Fruit fly (Drosophila melanogaster): ENCODE results near the gene ArgRS.

Gene ArgRS

DNA sequence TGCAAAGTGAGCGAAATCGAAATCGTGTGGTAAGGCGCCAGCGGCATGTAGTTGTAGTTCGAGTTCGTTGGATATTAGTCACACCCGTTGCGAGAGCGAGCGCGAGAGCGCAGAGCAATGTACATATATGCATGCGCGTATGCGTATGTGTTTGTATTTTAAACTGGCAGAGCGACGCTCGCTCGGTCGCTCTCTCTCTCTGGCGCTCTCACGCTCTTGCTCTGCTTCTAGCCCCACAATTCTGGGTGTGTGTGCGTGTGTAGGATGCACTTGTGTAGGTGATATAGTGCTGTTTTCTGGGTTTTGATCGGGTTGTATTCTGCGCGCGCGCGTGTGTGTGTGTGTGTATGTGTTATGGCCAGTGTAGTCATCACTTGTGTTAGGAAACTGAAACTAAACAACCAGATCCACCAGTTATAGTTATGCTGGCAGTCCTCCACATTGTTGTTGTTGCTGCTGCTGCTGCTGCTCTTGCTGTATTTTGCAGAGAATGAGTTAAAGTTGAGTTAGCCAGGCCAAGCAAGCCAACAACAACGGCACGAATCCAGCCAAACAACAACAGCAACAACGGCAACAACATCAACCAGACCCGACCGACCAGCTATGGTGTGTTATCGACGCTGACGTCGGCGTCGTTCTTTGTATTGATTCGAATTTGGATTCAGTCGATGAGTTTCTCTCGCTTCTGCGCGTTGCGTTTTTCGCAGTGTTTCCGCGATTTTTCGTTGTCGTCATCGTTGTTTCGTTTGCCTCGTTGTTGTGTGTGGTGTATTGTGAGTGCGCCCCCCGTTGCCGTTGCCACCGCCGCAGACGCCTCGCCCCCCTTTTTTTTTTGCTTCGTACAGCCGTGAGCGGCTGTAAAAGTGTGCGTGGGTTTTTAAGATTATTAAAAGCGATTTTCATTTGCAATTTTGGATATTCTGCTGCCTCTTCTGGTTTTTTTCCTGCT lies 32.0 kb downstream of the ArgRS start (continued):
- TF ChIP-seq CG16779 (tag; optimal IDR thresholded peaks at IDR 0.05) (peak; percentile 12), fkh (GFP tag; optimal IDR thresholded peaks at IDR 0.05) (peak; percentile 25), CG8119 (GFP tag; IDR thresholded peaks at IDR 0.05) (peak; percentile 61; the same call in 2 of the 3 replicates), CG6808 (GFP tag; optimal IDR thresholded peaks at IDR 0.05) (peak; percentile 22)

DNA sequence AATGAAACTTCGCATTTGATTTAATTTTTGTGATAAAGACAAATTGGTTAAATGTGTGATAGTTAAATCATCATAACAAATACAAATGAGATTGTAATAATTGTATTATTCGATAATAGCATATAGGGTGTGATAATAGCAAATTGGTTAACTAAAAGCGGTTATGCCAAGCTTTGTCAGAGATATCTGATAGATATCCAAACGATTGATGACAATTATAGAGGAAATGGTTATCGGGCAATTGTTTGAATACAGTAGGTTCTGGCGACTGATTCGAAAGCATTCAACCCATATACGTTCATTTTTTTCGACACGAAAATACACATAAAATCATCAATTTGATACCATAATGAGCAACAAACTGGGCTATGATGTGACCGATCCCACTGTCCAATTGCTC lies 34.7 kb downstream of the ArgRS start, which contains the start of gene CG8509:
TSS of gene CG8509 (plus strand) at position 301 of the 400 bp plus-strand sequence.
- TF ChIP-seq OdsH (GFP tag; optimal IDR thresholded peaks at IDR 0.05) (no peak), CG32006 (GFP tag; optimal IDR thresholded peaks at IDR 0.05) (no peak), CG16779 (tag; optimal IDR thresholded peaks at IDR 0.05) (no peak), CG11294 (GFP tag; IDR thresholded peaks at IDR 0.05) (no peak), CG8319 (GFP tag; optimal IDR thresholded peaks at IDR 0.05) (no peak), CG9139 (GFP tag; optimal IDR thresholded peaks at IDR 0.05) (no peak), fkh (GFP tag; optimal IDR thresholded peaks at IDR 0.05) (no peak), Blimp-1 (GFP tag; optimal IDR thresholded peaks at IDR 0.05) (no peak), CG6163 (GFP tag; IDR thresholded peaks at IDR 0.05) (no peak), Sox102F (GFP tag; optimal IDR thresholded peaks at IDR 0.05) (no peak), fd85E (GFP tag; optimal IDR thresholded peaks at IDR 0.05) (no peak), dsx (GFP tag; optimal IDR thresholded peaks at IDR 0.05; ENCODE audit: poor library complexity, severe bottlenecking) (no peak), lz (GFP tag; optimal IDR thresholded peaks at IDR 0.05) (no peak)

DNA sequence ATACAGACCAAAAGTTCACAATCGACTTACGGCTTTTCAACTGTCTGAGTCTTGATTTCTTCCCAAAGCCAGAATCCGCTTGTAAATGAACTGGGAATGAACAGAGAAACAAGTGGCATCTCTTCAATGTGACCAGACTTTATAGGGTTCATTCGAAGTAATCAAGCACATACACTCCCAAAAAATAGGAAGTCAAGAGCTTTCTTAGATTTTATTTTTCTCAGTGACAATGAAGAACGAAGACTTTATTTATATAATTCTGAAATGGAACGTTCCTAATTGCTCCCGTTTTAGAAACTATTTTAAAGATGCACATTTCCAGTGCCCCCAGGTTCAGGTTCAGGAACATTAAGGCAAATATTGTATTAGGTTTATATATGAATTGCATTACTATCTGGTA lies 36.0 kb downstream of the ArgRS start:
- TF ChIP-seq Smox (GFP tag; optimal IDR thresholded peaks at IDR 0.05) (no peak), acj6 (GFP tag; optimal IDR thresholded peaks at IDR 0.05) (no peak), pdm3 (GFP tag; optimal IDR thresholded peaks at IDR 0.05) (no peak), fd59A (GFP tag; optimal IDR thresholded peaks at IDR 0.05) (no peak), Blimp-1 (GFP tag; optimal IDR thresholded peaks at IDR 0.05) (no peak), Gug (GFP tag; IDR thresholded peaks at IDR 0.05) (no peak), Sox102F (GFP tag; optimal IDR thresholded peaks at IDR 0.05) (no peak), CG16779 (tag; optimal IDR thresholded peaks at IDR 0.05) (no peak), CG3919 (GFP tag; optimal IDR thresholded peaks at IDR 0.05) (no peak), Ets21C (GFP tag; optimal IDR thresholded peaks at IDR 0.05) (no peak), CG34406 (GFP tag; optimal IDR thresholded peaks at IDR 0.05) (no peak), ss (GFP tag; optimal IDR thresholded peaks at IDR 0.05) (no peak)

DNA sequence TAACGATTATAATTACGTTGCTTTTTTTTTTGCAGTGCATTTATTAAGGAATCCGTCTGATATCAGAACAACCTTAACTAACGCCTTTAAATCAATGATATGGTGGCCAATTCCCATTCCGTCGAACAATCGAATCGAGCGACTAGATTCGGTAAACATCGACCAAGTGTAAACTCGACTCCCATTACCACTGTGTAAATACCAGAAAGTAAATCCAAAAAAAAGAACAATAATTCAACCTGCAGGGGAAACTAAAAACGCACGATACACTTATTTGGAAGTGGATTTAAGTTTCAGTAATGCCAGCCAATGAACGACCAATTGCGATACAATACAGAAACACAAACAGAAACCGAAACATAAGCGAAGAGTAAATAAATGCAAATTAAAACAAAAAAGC lies 38.4 kb downstream of the ArgRS start:
- TF ChIP-seq fkh (GFP tag; optimal IDR thresholded peaks at IDR 0.05) (peak; percentile 67), CG8319 (GFP tag; optimal IDR thresholded peaks at IDR 0.05) (no peak)

DNA sequence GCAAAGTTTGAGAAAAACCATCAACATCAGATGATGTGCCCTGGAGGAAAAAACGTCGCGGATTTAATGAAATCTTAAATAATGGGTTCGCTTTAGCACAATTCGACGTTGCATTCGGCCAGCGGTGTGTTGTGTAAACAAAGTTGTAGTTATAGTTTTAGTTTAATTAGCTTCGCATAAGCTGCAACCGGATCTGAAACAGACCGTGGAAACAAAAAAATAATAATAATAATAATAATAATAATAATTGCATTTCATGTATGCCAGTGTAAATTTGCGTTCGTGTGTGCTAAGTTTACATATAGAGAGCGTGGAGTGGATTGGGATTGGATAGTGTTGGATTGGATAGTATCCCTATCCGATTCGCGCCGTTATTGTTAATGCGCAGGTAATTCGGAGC lies 39.2 kb downstream of the ArgRS start:
- TF ChIP-seq CG15336 (GFP tag; IDR thresholded peaks at IDR 0.05), result peak; percentile 60
- TF ChIP-seq Hr38 (GFP tag; optimal IDR thresholded peaks at IDR 0.05), result no peak
- TF ChIP-seq Sox14 (GFP tag; optimal IDR thresholded peaks at IDR 0.05), result no peak
- TF ChIP-seq Lpt (GFP tag; optimal IDR thresholded peaks at IDR 0.05), result no peak
- no peak for TF ChIP-seq Hr4 (GFP tag; optimal IDR thresholded peaks at IDR 0.05)
- peak; percentile 60 for TF ChIP-seq Eip78C (GFP tag)
- TF ChIP-seq CG6163 (GFP tag; IDR thresholded peaks at IDR 0.05), result 0 out of 3 replicates have a peak, but pooled peaks have one; percentile 46
- no peak for TF ChIP-seq ss (GFP tag; optimal IDR thresholded peaks at IDR 0.05)
- TF ChIP-seq CG9139 (GFP tag; optimal IDR thresholded peaks at IDR 0.05), result no peak
- peak; percentile 34; the same call in 2 of the 3 replicates for TF ChIP-seq eg (GFP tag; IDR thresholded peaks at IDR 0.05)
- TF ChIP-seq Ets96B (tag; optimal IDR thresholded peaks at IDR 0.05), result peak; percentile 19
- no peak for TF ChIP-seq OdsH (GFP tag; optimal IDR thresholded peaks at IDR 0.05)
- TF ChIP-seq pdm3 (GFP tag; optimal IDR thresholded peaks at IDR 0.05), result peak; percentile 23
- TF ChIP-seq CG11902 (GFP tag; optimal IDR thresholded peaks at IDR 0.05), result no peak
- TF ChIP-seq esn (GFP tag; optimal IDR thresholded peaks at IDR 0.05), result no peak
- TF ChIP-seq fd59A (GFP tag; optimal IDR thresholded peaks at IDR 0.05), result no peak
- TF ChIP-seq Hr39 (GFP tag; optimal IDR thresholded peaks at IDR 0.05), result no peak
- peak; percentile 13 for TF ChIP-seq CG6276 (GFP tag; optimal IDR thresholded peaks at IDR 0.05)
- peak; percentile 23 for TF ChIP-seq achi (GFP tag; optimal IDR thresholded peaks at IDR 0.05)
- no peak for TF ChIP-seq CG3032 (tag; optimal IDR thresholded peaks at IDR 0.05)
- 0 out of 3 replicates have a peak, but pooled peaks have one; percentile 38 for TF ChIP-seq CG8119 (GFP tag; IDR thresholded peaks at IDR 0.05)
- TF ChIP-seq CG6792 (GFP tag; optimal IDR thresholded peaks at IDR 0.05), result no peak
- peak; percentile 57 for TF ChIP-seq svp (GFP tag)
- no peak for TF ChIP-seq vri (GFP tag; optimal IDR thresholded peaks at IDR 0.05)
- no peak for TF ChIP-seq Gug (GFP tag; IDR thresholded peaks at IDR 0.05)
